Fruit fly (Drosophila melanogaster): ENCODE results near the gene CG31495.

- TF ChIP-seq CG8478 (optimal IDR thresholded peaks at IDR 0.05) (no peak), CTCF (optimal IDR thresholded peaks at IDR 0.05) (no peak)
These were observed 6.8 kb downstream of the CG31495 start for dm6 chr3R:13832950-13833349.
